Fruit fly (Drosophila melanogaster) whole organism, prepupa: Measurements from ENCODE around the gene CG31109.

Source experiments
- CG11294 ChIP-seq: fragments of 200-800 bp; sonication (Bioruptor generic); IDR thresholded peaks from 2 replicates; pipeline ENCODE4 v1.3.6; 2022; ENCODE audit warnings: missing biosample characterization, missing genetic modification characterization
- CG11902 ChIP-seq: fragments of 200-800 bp; sonication (Bioruptor generic); optimal IDR thresholded peaks from 3 replicates; lab custom pipeline; 2016; ENCODE audit warnings: missing biosample characterization, missing genetic modification characterization
- CG6808 ChIP-seq: fragments of 200-800 bp; sonication (Bioruptor generic); optimal IDR thresholded peaks from 3 replicates; lab custom pipeline; 2017; ENCODE audit warnings: missing biosample characterization, missing genetic modification characterization, mild to moderate bottlenecking, moderate library complexity, missing genetic modification reagents
- CG6854 ChIP-seq: fragments of 200-800 bp; sonication (Bioruptor generic); optimal IDR thresholded peaks from 2 replicates; lab custom pipeline; 2017; ENCODE audit warnings: missing biosample characterization, mild to moderate bottlenecking, missing genetic modification characterization
- CG8119 ChIP-seq: fragments of 200-800 bp; sonication (Bioruptor generic); IDR thresholded peaks from 3 replicates; pipeline ENCODE4 v1.3.6; 2022; ENCODE audit warnings: missing biosample characterization, missing genetic modification characterization
- CG8632 ChIP-seq: fragments of 200-800 bp; sonication (Bioruptor generic); optimal IDR thresholded peaks from 3 replicates; lab custom pipeline; 2016; ENCODE audit warnings: missing biosample characterization, missing genetic modification characterization
- Eip78C ChIP-seq: fragments of 200-800 bp; sonication (Bioruptor generic); peaks from one replicate; lab custom pipeline; 2016; ENCODE audit warnings: missing biosample characterization, missing genetic modification characterization
- Eip93F ChIP-seq: fragments of 200-800 bp; sonication (Bioruptor generic); optimal IDR thresholded peaks from 2 replicates; lab custom pipeline; 2016; ENCODE audit warnings: missing biosample characterization, mild to moderate bottlenecking, missing genetic modification characterization
- Ets21C ChIP-seq: fragments of 200-800 bp; sonication (Bioruptor generic); optimal IDR thresholded peaks from 3 replicates; lab custom pipeline; 2016; ENCODE audit warnings: missing biosample characterization, missing genetic modification characterization
- Met ChIP-seq: fragments of 200-800 bp; sonication (Bioruptor generic); optimal IDR thresholded peaks from 3 replicates; lab custom pipeline; 2016; ENCODE audit warnings: missing biosample characterization, missing genetic modification characterization
- lz ChIP-seq: fragments of 200-800 bp; sonication (Bioruptor generic); optimal IDR thresholded peaks from 3 replicates; lab custom pipeline; 2016; ENCODE audit warnings: missing biosample characterization, missing genetic modification characterization
- net ChIP-seq: fragments of 200-800 bp; sonication (Bioruptor generic); optimal IDR thresholded peaks from 3 replicates; lab custom pipeline; 2016; ENCODE audit warnings: missing biosample characterization, missing genetic modification characterization
- pdm3 ChIP-seq: fragments of 200-800 bp; sonication (Bioruptor generic); optimal IDR thresholded peaks from 3 replicates; lab custom pipeline; 2016; ENCODE audit warnings: missing biosample characterization, missing genetic modification characterization

- TF ChIP-seq Met (GFP tag; lab: Kevin White, UChicago) (no peak), CG11294 (GFP tag; lab: Robert Waterston, UW) (no peak), CG6854 (GFP tag; lab: Kevin White, UChicago) (no peak), Ets21C (GFP tag; lab: Kevin White, UChicago) (no peak), CG6808 (GFP tag; lab: Kevin White, UChicago) (no peak), Eip93F (GFP tag; lab: Kevin White, UChicago) (no peak), pdm3 (GFP tag; lab: Kevin White, UChicago) (no peak), CG8119 (GFP tag; lab: Robert Waterston, UW) (no peak), CG8632 (GFP tag; lab: Kevin White, UChicago) (no peak), net (GFP tag; lab: Kevin White, UChicago) (no peak), CG11902 (GFP tag; lab: Kevin White, UChicago) (no peak), lz (GFP tag; lab: Kevin White, UChicago) (no peak), Eip78C (no peak)
Measured at dm6 chr3R:25036644-25037043, 17.8 kb downstream of the CG31109 start, which contains the start of gene CG31115.
